Fruit fly (Drosophila melanogaster) S2 (cell line): ENCODE measurements around the gene CG4783.

Source experiments
- CG8478 ChIP-seq: fragments of >200 bp; optimal IDR thresholded peaks from 2 replicates; lab custom pipeline; 2018
- CTCF ChIP-seq, 2 experiments: fragments of >200 bp; optimal IDR thresholded peaks; 2 replicates each; lab custom pipeline; 2018

DNA sequence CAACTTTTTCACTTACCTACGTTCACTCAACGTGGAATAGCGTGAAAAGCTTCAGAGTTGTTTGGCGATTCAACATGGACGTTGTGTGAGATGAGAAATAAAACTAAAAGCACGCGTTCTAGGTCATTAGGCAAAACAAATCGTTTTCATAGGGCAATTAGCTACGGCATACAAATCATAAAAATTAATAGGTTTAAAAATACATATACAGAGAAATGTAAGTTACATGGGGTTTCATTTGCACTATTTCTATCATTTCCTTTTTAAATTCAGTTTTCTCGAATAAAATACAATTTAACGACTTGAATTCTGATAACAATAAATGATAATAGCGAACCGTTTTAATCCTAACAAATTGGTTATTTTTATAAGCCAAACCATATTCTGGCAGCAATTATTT is 5.9 kb upstream of the CG4783 start, which contains the start of gene CG46042:
- no peak for TF ChIP-seq CTCF (optimal IDR thresholded peaks at IDR 0.05; lab: Kevin White, UChicago)
- no peak for TF ChIP-seq CG8478 (lab: Kevin White, UChicago)
